Worm (Caenorhabditis elegans): ENCODE data around the gene bbs-8.

The bbs-8 gene

DNA sequence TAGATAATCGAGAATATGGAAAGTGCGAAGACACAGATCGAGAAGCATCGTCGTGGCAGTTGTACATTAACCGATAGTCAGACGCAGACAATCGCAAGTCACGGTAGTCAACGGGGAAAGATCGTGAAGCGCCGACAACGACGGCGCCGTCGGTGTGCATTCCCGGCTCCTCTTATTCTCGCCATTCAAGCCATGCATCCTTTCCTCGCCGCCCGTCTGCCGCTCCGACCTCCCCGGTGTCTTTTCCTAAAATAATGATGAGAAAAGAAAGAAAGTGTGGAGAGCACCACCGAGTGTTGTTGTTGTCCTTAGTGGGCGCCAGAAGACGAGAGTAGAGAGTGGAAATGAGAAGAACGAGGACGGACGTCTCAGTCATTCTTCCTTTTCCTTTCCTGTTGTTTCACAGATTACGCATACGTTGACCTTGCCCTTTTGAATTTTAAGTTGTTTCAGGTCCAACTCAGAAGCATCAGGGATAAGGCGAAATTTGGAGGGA, 28.9 kb upstream of the bbs-8 start, which contains the start of gene ZC404.1:
Gene ZC404.1 (plus strand): TSS at position 446 of the 496 bp plus-strand sequence.
- TF ChIP-seq snpc-4 (tag; optimal IDR thresholded peaks at IDR 0.05) (peak; percentile 71), unc-62 (GFP tag; optimal IDR thresholded peaks at IDR 0.05) (no peak), lin-39 (tag; optimal IDR thresholded peaks at IDR 0.05) (peak; percentile 28), ZK546.5 (tag; optimal IDR thresholded peaks at IDR 0.05) (no peak), ztf-11 (tag; optimal IDR thresholded peaks at IDR 0.05) (no peak), elt-1 (tag; optimal IDR thresholded peaks at IDR 0.05) (no peak)

DNA sequence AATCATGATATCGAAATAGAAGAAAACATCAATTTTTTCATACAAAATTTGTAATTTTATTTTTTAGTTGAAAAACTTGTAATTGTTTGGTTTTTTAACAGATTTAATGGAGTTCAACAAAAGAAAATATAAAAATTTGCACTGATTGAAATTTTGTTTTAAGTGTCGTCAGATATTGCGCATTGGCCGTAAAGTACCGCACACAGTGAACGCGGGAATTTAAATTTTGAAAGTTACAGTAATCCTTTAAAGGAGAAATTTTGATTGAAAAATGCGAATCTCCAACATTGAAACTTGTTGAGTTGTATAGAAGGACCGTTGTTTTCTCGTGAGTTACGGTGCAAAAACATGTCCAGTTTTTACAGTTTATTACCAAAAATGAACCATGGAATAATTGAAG, 28.1 kb upstream of the bbs-8 start:
- TF ChIP-seq nhr-28 (tag; optimal IDR thresholded peaks at IDR 0.05) (no peak), skn-1 (tag; optimal IDR thresholded peaks at IDR 0.05) (no peak), fkh-10 (GFP tag; optimal IDR thresholded peaks at IDR 0.05) (no peak), pha-4 (tag; optimal IDR thresholded peaks at IDR 0.05) (peak; percentile 7)

DNA sequence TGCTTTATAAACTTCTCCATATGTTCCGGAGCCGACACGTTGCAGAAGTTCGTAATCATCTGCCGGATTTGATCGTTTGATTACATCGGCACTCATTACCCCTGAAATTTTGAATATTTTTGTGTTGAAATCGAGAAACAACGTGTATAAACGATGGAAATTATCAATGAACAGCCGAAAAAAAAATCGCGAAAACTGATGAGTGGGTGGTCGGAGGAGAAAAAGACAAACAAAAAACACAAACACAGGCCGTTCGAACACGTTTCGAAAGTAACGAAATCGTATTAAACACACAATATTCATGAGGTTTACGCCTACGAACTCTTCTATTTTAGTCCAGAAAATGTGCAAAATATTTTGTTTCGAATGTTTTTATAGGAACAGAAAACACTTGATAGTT, 27.7 kb upstream of the bbs-8 start, which contains the start of gene gck-2:
Gene gck-2 (minus strand): TSS at position 101 of the 400 bp plus-strand sequence.
- TF ChIP-seq unc-39 (tag; optimal IDR thresholded peaks at IDR 0.05) (no peak), ama-1 (optimal IDR thresholded peaks at IDR 0.05) (no peak), ZK546.5 (tag; optimal IDR thresholded peaks at IDR 0.05) (no peak), nhr-23 (tag; optimal IDR thresholded peaks at IDR 0.05) (no peak), aly-2 (tag; optimal IDR thresholded peaks at IDR 0.05) (no peak), nfya-1 (tag; optimal IDR thresholded peaks at IDR 0.05; ENCODE audit: insufficient read depth) (no peak), tbx-2 (tag; optimal IDR thresholded peaks at IDR 0.05) (no peak), pha-4 (tag; optimal IDR thresholded peaks at IDR 0.05) (no peak), fos-1 (tag; optimal IDR thresholded peaks at IDR 0.05) (no peak), ztf-11 (tag; optimal IDR thresholded peaks at IDR 0.05) (no peak), skn-1 (tag; optimal IDR thresholded peaks at IDR 0.05) (no peak), lin-39 (tag; optimal IDR thresholded peaks at IDR 0.05) (no peak), mml-1 (tag; optimal IDR thresholded peaks at IDR 0.05) (no peak), lin-15B (tag; optimal IDR thresholded peaks at IDR 0.05) (no peak), nhr-25 (tag; optimal IDR thresholded peaks at IDR 0.05) (no peak), nhr-11 (tag; optimal IDR thresholded peaks at IDR 0.05) (no peak), nhr-76 (tag; optimal IDR thresholded peaks at IDR 0.05) (no peak), elt-3 (tag; optimal IDR thresholded peaks at IDR 0.05) (no peak), daf-12 (tag; optimal IDR thresholded peaks at IDR 0.05) (no peak)

DNA sequence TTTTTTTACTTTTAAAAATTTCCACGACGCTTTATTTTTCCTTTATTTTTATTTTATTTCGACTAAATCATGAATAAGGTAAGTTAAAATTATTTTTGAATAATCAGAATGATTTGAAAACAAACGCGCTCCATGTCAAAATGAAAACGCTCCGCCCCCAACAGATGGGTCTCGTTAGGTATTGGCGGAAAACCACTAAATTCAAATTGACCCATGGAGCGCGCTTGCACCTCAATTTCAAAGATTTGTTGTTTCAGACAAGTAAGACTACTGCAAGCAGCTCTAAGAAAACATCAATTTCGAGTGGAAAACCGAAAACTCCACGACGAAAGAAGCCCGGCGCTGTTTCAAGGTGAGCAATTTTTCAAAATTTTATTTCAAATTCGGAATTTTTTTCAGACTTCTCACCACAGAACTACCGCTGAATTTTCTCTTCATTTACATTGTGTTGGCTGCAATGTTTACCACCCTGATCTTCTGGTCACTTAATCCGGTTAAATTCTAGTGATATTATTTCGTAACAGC, 23.1 kb upstream of the bbs-8 start, which contains the start of gene ZC404.2:
Gene ZC404.2 (plus strand): TSS at position 47 of the 525 bp plus-strand sequence.
- TF ChIP-seq daf-12 (tag; optimal IDR thresholded peaks at IDR 0.05) = no peak
- TF ChIP-seq unc-62 (GFP tag; optimal IDR thresholded peaks at IDR 0.05) = no peak
- no peak for TF ChIP-seq nhr-77 (tag; optimal IDR thresholded peaks at IDR 0.05)
- no peak for TF ChIP-seq ceh-82 (tag; optimal IDR thresholded peaks at IDR 0.05)
- TF ChIP-seq nhr-25 (tag; optimal IDR thresholded peaks at IDR 0.05) = no peak
- no peak for TF ChIP-seq nhr-237 (tag; optimal IDR thresholded peaks at IDR 0.05)
- no peak for TF ChIP-seq lin-15B (tag; optimal IDR thresholded peaks at IDR 0.05)
- no peak for TF ChIP-seq elt-2 (tag; optimal IDR thresholded peaks at IDR 0.05)
- no peak for TF ChIP-seq ceh-16 (tag; optimal IDR thresholded peaks at IDR 0.05)
- TF ChIP-seq elt-3 (tag; optimal IDR thresholded peaks at IDR 0.05) = no peak
- TF ChIP-seq ceh-9 (tag; optimal IDR thresholded peaks at IDR 0.05) = no peak
- no peak for TF ChIP-seq eor-1 (tag; optimal IDR thresholded peaks at IDR 0.05)
- TF ChIP-seq lsy-12 (tag; optimal IDR thresholded peaks at IDR 0.05) = no peak
- TF ChIP-seq egl-5 (tag; optimal IDR thresholded peaks at IDR 0.05) = no peak
- TF ChIP-seq sea-2 (GFP tag; optimal IDR thresholded peaks at IDR 0.05) = no peak
- no peak for TF ChIP-seq nhr-28 (tag; optimal IDR thresholded peaks at IDR 0.05)
- TF ChIP-seq lin-39 (tag; optimal IDR thresholded peaks at IDR 0.05) = no peak
- TF ChIP-seq nhr-23 (tag; optimal IDR thresholded peaks at IDR 0.05) = no peak

DNA sequence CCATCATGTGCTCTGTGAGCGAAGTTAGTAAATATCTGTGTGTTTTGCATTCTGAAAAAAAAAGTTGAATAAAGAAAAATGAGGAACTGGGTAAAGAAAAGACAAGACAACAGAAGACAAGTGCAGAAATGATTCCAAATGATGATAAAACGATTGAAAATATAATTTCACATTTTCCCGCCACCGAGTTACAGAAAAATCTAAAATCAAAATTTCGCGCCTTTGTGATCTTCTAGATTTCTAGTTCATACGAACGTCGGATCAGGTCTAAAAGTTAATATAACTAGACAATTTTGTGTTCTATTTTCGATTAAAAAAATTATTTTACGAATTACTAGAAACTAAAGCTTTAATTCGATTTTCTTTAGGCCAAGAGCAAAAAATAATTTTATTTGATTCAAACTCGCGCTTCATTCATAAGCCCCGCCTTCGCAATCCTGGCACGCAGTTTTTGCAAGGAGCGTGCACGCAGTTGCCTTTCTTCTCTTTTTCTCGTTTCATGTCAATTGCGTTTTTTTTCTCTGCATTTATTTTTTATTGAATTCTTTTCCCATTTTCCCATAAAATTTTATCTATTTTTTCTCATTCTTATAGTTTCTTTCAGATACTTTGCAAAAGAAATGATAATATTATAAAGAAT, 20.1 kb upstream of the bbs-8 start, which contains the start of the genes spn-4 and spe-39:
Gene spn-4 (minus strand): TSS at position 51 of the 640 bp plus-strand sequence.
Gene spe-39 (plus strand): TSS at position 599 of the 640 bp plus-strand sequence.
- TF ChIP-seq nhr-77 (tag; optimal IDR thresholded peaks at IDR 0.05) = no peak
- TF ChIP-seq ztf-4 (tag; optimal IDR thresholded peaks at IDR 0.05) = no peak
- TF ChIP-seq elt-1 (tag; optimal IDR thresholded peaks at IDR 0.05) = peak; percentile 10
- peak; percentile 81 for TF ChIP-seq nhr-23 (tag; optimal IDR thresholded peaks at IDR 0.05)
- TF ChIP-seq aly-2 (tag; optimal IDR thresholded peaks at IDR 0.05) = no peak
- no peak for TF ChIP-seq nhr-12 (tag; optimal IDR thresholded peaks at IDR 0.05)
- TF ChIP-seq hmg-11 (tag; optimal IDR thresholded peaks at IDR 0.05) = peak; percentile 92
- peak; percentile 10 for TF ChIP-seq lsy-12 (tag; optimal IDR thresholded peaks at IDR 0.05)
- TF ChIP-seq lin-15B (tag; optimal IDR thresholded peaks at IDR 0.05) = peak; percentile 55
- TF ChIP-seq fos-1 (tag; optimal IDR thresholded peaks at IDR 0.05) = no peak
- TF ChIP-seq elt-2 (tag; optimal IDR thresholded peaks at IDR 0.05) = peak; percentile 32
- TF ChIP-seq nhr-43 (tag; optimal IDR thresholded peaks at IDR 0.05; ENCODE audit: poor library complexity, severe bottlenecking) = peak; percentile 77
- TF ChIP-seq nfya-1 (tag; optimal IDR thresholded peaks at IDR 0.05; ENCODE audit: insufficient read depth) = peak; percentile 83
- no peak for TF ChIP-seq jun-1 (tag; optimal IDR thresholded peaks at IDR 0.05)
- peak; percentile 7 for TF ChIP-seq egl-5 (tag; optimal IDR thresholded peaks at IDR 0.05)
- no peak for TF ChIP-seq unc-39 (tag; optimal IDR thresholded peaks at IDR 0.05)
- TF ChIP-seq daf-12 (tag; optimal IDR thresholded peaks at IDR 0.05) = no peak
- no peak for TF ChIP-seq ceh-9 (tag; optimal IDR thresholded peaks at IDR 0.05)
- TF ChIP-seq ceh-82 (tag; optimal IDR thresholded peaks at IDR 0.05) = no peak
- TF ChIP-seq nhr-25 (tag; optimal IDR thresholded peaks at IDR 0.05) = peak; percentile 34
- TF ChIP-seq egl-27 (tag; optimal IDR thresholded peaks at IDR 0.05) = no peak
- TF ChIP-seq mml-1 (tag; optimal IDR thresholded peaks at IDR 0.05) = no peak
- TF ChIP-seq R02D3.7 (tag; optimal IDR thresholded peaks at IDR 0.05) = peak; percentile 66
- TF ChIP-seq sea-2 (GFP tag; optimal IDR thresholded peaks at IDR 0.05) = no peak

Measured in whole organism, L3 larva.